Fruit fly (Drosophila melanogaster) whole organism, pupa: ENCODE results near the gene AOX2.

Experiments used
- CG4496 ChIP-seq: fragments of 200-800 bp; sonication (Bioruptor generic); IDR thresholded peaks from 3 replicates; pipeline ENCODE4 v1.3.6; 2022; ENCODE audit warnings: missing biosample characterization, missing genetic modification characterization
- Pif1B ChIP-seq: fragments of 200-800 bp; sonication (Bioruptor generic); optimal IDR thresholded peaks from 3 replicates; lab custom pipeline; 2016; ENCODE audit warnings: missing biosample characterization, missing genetic modification characterization

dm6 chr3R:15536918-15537716 is 5.1 kb downstream of the AOX2 start, which contains the start of gene AOX1:
- TF ChIP-seq CG4496 (GFP tag; lab: Robert Waterston, UW) (no peak), Pif1B (no peak)
